Worm (Caenorhabditis elegans) whole organism, L4 larva: ENCODE results near the gene F58G11.4.

Source experiments
- D1046.2 ChIP-seq: fragments of 200-800 bp; sonication (Bioruptor generic); IDR thresholded peaks from 2 replicates; pipeline ENCODE4 v1.3.6; 2022; ENCODE audit warnings: missing genetic modification characterization, missing compliant biosample characterization
- R02D3.7 ChIP-seq: fragments of 150-350 bp; sonication (generic microtip); optimal IDR thresholded peaks from 3 replicates; lab custom pipeline; 2014; ENCODE audit warnings: missing biosample characterization, missing genetic modification characterization
- Y105C5A.15 ChIP-seq: fragments of 200-800 bp; sonication (Bioruptor generic); IDR thresholded peaks from 2 replicates; pipeline ENCODE4 v1.3.6; 2022; ENCODE audit warnings: missing genetic modification characterization, missing compliant biosample characterization
- Y48G9A.11 ChIP-seq: fragments of 200-800 bp; sonication (Bioruptor generic); IDR thresholded peaks from 2 replicates; pipeline ENCODE4 v1.3.6; 2022; ENCODE audit warnings: missing genetic modification reagents, missing genetic modification characterization, missing compliant biosample characterization
- Y5F2A.4 ChIP-seq: fragments of 200-800 bp; sonication (Bioruptor generic); optimal IDR thresholded peaks from 2 replicates; lab custom pipeline; 2018; ENCODE audit warnings: mild to moderate bottlenecking, missing genetic modification characterization, missing compliant biosample characterization
- Y75B8A.6 ChIP-seq: fragments of 200-800 bp; sonication (Bioruptor generic); IDR thresholded peaks from 2 replicates; pipeline ENCODE4 v1.3.6; 2022; ENCODE audit warnings: missing genetic modification reagents, missing genetic modification characterization, missing compliant biosample characterization
- ama-1 ChIP-seq: fragments of 150-350 bp; optimal IDR thresholded peaks from 2 replicates; lab custom pipeline; 2014; ENCODE audit warnings: inconsistent platforms, mixed read lengths
- arid-1 ChIP-seq: fragments of 200-800 bp; sonication (Bioruptor generic); conservative IDR thresholded peaks from 2 replicates; pipeline ENCODE4 v1.3.6; 2022; ENCODE audit warnings: missing genetic modification reagents, missing genetic modification characterization, missing compliant biosample characterization
- attf-4 ChIP-seq: sonication (generic microtip); optimal IDR thresholded peaks from 3 replicates; lab custom pipeline; 2017; ENCODE audit warnings: missing biosample characterization, missing genetic modification characterization
- ceh-20 ChIP-seq: fragments of 200-800 bp; sonication (Bioruptor generic); IDR thresholded peaks from 2 replicates; pipeline ENCODE4 v1.3.6; 2022; ENCODE audit warnings: missing genetic modification reagents, missing genetic modification characterization, missing compliant biosample characterization
- ceh-28 ChIP-seq: fragments of 150-350 bp; optimal IDR thresholded peaks from 2 replicates; lab custom pipeline; 2014; ENCODE audit warnings: missing biosample characterization, missing genetic modification reagents, missing genetic modification characterization
- ctbp-1 ChIP-seq: fragments of 200-800 bp; sonication (Bioruptor generic); IDR thresholded peaks from 2 replicates; pipeline ENCODE4 v1.3.6; 2022; ENCODE audit warnings: missing genetic modification reagents, missing genetic modification characterization, missing compliant biosample characterization
- daf-12 ChIP-seq: fragments of 150-350 bp; optimal IDR thresholded peaks from 2 replicates; lab custom pipeline; 2014; ENCODE audit warnings: missing biosample characterization, missing genetic modification reagents, missing genetic modification characterization
- daf-19 ChIP-seq: fragments of 200-800 bp; sonication (Bioruptor generic); conservative IDR thresholded peaks from 2 replicates; pipeline ENCODE4 v1.3.6; 2022; ENCODE audit warnings: missing genetic modification characterization, missing compliant biosample characterization
- daf-8 ChIP-seq: fragments of 200-800 bp; sonication (Bioruptor generic); IDR thresholded peaks from 2 replicates; pipeline ENCODE4 v1.3.6; 2022; ENCODE audit warnings: missing genetic modification characterization, missing compliant biosample characterization
- dmd-8 ChIP-seq: fragments of 200-800 bp; sonication (Bioruptor generic); IDR thresholded peaks from 2 replicates; pipeline ENCODE4 v1.3.6; 2022; ENCODE audit warnings: missing genetic modification characterization, missing compliant biosample characterization
- duxl-1 ChIP-seq: sonication (generic microtip); optimal IDR thresholded peaks from 2 replicates; lab custom pipeline; 2016; ENCODE audit warnings: mild to moderate bottlenecking, missing genetic modification characterization, moderate library complexity, missing compliant biosample characterization; ENCODE audit not compliant: poor library complexity
- fkh-10 ChIP-seq: fragments of 150-350 bp; optimal IDR thresholded peaks from 2 replicates; lab custom pipeline; 2014; ENCODE audit warnings: missing biosample characterization, missing genetic modification reagents, missing genetic modification characterization
- fos-1 ChIP-seq: fragments of 150-350 bp; optimal IDR thresholded peaks from 2 replicates; lab custom pipeline; 2014; ENCODE audit warnings: missing biosample characterization, missing genetic modification characterization
- hif-1 ChIP-seq, 2 experiments: sonication (generic microtip); optimal IDR thresholded peaks; 2 replicates each; lab custom pipeline; 2016 to 2017; ENCODE audit warnings: missing compliant biosample characterization in 2 of 2, missing genetic modification characterization in 2 of 2, missing genetic modification reagents in 2 of 2, missing genotype in 2 of 2, mild to moderate bottlenecking in 1 of 2
- hlh-11 ChIP-seq: fragments of 200-800 bp; sonication (Bioruptor generic); optimal IDR thresholded peaks from 2 replicates; lab custom pipeline; 2018; ENCODE audit warnings: mild to moderate bottlenecking, missing genetic modification characterization, missing compliant biosample characterization
- hlh-30 ChIP-seq: sonication (generic microtip); optimal IDR thresholded peaks from 2 replicates; lab custom pipeline; 2017; ENCODE audit warnings: antibody characterized with exemption, mild to moderate bottlenecking, missing genetic modification characterization, missing compliant biosample characterization; ENCODE audit not compliant: insufficient read depth
- lin-1 ChIP-seq: fragments of 200-800 bp; sonication (Bioruptor generic); IDR thresholded peaks from 2 replicates; pipeline ENCODE4 v1.3.6; 2022; ENCODE audit warnings: missing genetic modification reagents, missing genetic modification characterization, missing compliant biosample characterization
- lin-13 ChIP-seq: fragments of 150-350 bp; optimal IDR thresholded peaks from 2 replicates; lab custom pipeline; 2014; ENCODE audit warnings: missing biosample characterization, missing genetic modification reagents, missing genetic modification characterization
- lin-29 ChIP-seq: fragments of 200-800 bp; sonication (Bioruptor generic); IDR thresholded peaks from 2 replicates; pipeline ENCODE4 v1.3.6; 2022; ENCODE audit warnings: missing genetic modification reagents, missing genetic modification characterization, missing compliant biosample characterization
- lin-38 ChIP-seq: fragments of 200-800 bp; sonication (Bioruptor generic); IDR thresholded peaks from 2 replicates; pipeline ENCODE4 v1.3.6; 2022; ENCODE audit warnings: missing genetic modification reagents, missing genetic modification characterization, missing compliant biosample characterization
- lin-39 ChIP-seq: fragments of 150-350 bp; optimal IDR thresholded peaks from 2 replicates; lab custom pipeline; 2014; ENCODE audit warnings: missing biosample characterization, missing genetic modification reagents, missing genetic modification characterization
- lsy-2 ChIP-seq, 2 experiments: fragments of 150-350 bp in 1 of 2; sonication (generic microtip) in 1 of 2; optimal IDR thresholded peaks; 2 replicates each; lab custom pipeline; 2014 to 2017; ENCODE audit warnings: missing biosample characterization in 2 of 2, missing genetic modification characterization in 2 of 2
- madf-9 ChIP-seq: fragments of 200-800 bp; sonication (Bioruptor generic); conservative IDR thresholded peaks from 2 replicates; pipeline ENCODE4 v1.3.6; 2022; ENCODE audit warnings: missing genetic modification reagents, missing genetic modification characterization, missing compliant biosample characterization
- mdt-29 ChIP-seq: fragments of 200-800 bp; sonication (Bioruptor generic); IDR thresholded peaks from 2 replicates; pipeline ENCODE4 v1.3.6; 2022; ENCODE audit warnings: missing genetic modification reagents, missing genetic modification characterization, missing compliant biosample characterization
- mep-1 ChIP-seq: fragments of 150-350 bp; sonication (generic microtip); optimal IDR thresholded peaks from 3 replicates; lab custom pipeline; 2014; ENCODE audit warnings: missing biosample characterization, missing genetic modification characterization
- nhr-102 ChIP-seq: sonication (generic microtip); optimal IDR thresholded peaks from 2 replicates; lab custom pipeline; 2016; ENCODE audit warnings: mild to moderate bottlenecking, missing genetic modification characterization, moderate library complexity, missing compliant biosample characterization
- nhr-111 ChIP-seq: fragments of 200-800 bp; sonication (Bioruptor generic); optimal IDR thresholded peaks from 2 replicates; lab custom pipeline; 2018; ENCODE audit warnings: mild to moderate bottlenecking, missing genetic modification characterization, missing compliant biosample characterization
- nhr-25 ChIP-seq: sonication (generic microtip); optimal IDR thresholded peaks from 2 replicates; lab custom pipeline; 2017; ENCODE audit warnings: missing genetic modification characterization, mild to moderate bottlenecking, missing compliant biosample characterization, antibody characterized with exemption, moderate library complexity, borderline replicate concordance; ENCODE audit not compliant: insufficient read depth
- nhr-28 ChIP-seq: fragments of 150-350 bp; optimal IDR thresholded peaks from 2 replicates; lab custom pipeline; 2014; ENCODE audit warnings: missing biosample characterization, missing genetic modification characterization
- nhr-48 ChIP-seq: sonication (generic microtip); optimal IDR thresholded peaks from 2 replicates; lab custom pipeline; 2016; ENCODE audit warnings: mild to moderate bottlenecking, missing genetic modification characterization, missing compliant biosample characterization
- pha-4 ChIP-seq, 2 experiments: fragments of 150-350 bp in 1 of 2; fragments of 200-800 bp in 1 of 2; sonication (Bioruptor generic) in 1 of 2; IDR thresholded peaks in 1 of 2; optimal IDR thresholded peaks in 1 of 2; 2 replicates each; pipeline versions ENCODE4 v1.3.6 to Lab custom; 2014 to 2022; ENCODE audit warnings: missing genetic modification characterization in 2 of 2, missing genetic modification reagents in 2 of 2, missing biosample characterization in 1 of 2, missing compliant biosample characterization in 1 of 2
- php-3 ChIP-seq: fragments of 200-800 bp; sonication (Bioruptor generic); IDR thresholded peaks from 2 replicates; pipeline ENCODE4 v1.3.6; 2022; ENCODE audit warnings: missing genetic modification reagents, missing genetic modification characterization, missing compliant biosample characterization
- saeg-2 ChIP-seq: fragments of 200-800 bp; sonication (Bioruptor generic); IDR thresholded peaks from 2 replicates; pipeline ENCODE4 v1.3.6; 2022; ENCODE audit warnings: missing genetic modification reagents, missing genetic modification characterization, missing compliant biosample characterization
- set-16 ChIP-seq: fragments of 200-800 bp; sonication (Bioruptor generic); IDR thresholded peaks from 2 replicates; pipeline ENCODE4 v1.3.6; 2022; ENCODE audit warnings: missing genetic modification reagents, missing genetic modification characterization, missing compliant biosample characterization
- snpc-1.2 ChIP-seq: fragments of 200-800 bp; sonication (Bioruptor generic); IDR thresholded peaks from 2 replicates; pipeline ENCODE4 v1.3.6; 2022; ENCODE audit warnings: missing genetic modification reagents, missing genetic modification characterization, missing compliant biosample characterization
- spr-1 ChIP-seq: sonication (generic microtip); optimal IDR thresholded peaks from 2 replicates; lab custom pipeline; 2016; ENCODE audit warnings: mild to moderate bottlenecking, missing genetic modification characterization, missing compliant biosample characterization
- tag-97 ChIP-seq: fragments of 200-800 bp; sonication (Bioruptor generic); IDR thresholded peaks from 2 replicates; pipeline ENCODE4 v1.3.6; 2022; ENCODE audit warnings: missing genetic modification characterization, missing compliant biosample characterization
- tra-1 ChIP-seq: fragments of 200-800 bp; sonication (Bioruptor generic); IDR thresholded peaks from 2 replicates; pipeline ENCODE4 v1.3.6; 2022; ENCODE audit warnings: missing genetic modification reagents, missing genetic modification characterization, missing compliant biosample characterization
- zfp-2 ChIP-seq: sonication (generic microtip); optimal IDR thresholded peaks from 2 replicates; lab custom pipeline; 2016; ENCODE audit warnings: mild to moderate bottlenecking, missing genetic modification characterization, missing compliant biosample characterization
- zfp-3 ChIP-seq: fragments of 200-800 bp; sonication (Bioruptor generic); conservative IDR thresholded peaks from 2 replicates; pipeline ENCODE4 v1.3.6; 2022; ENCODE audit warnings: missing genetic modification reagents, missing genetic modification characterization, missing compliant biosample characterization
- zip-11 ChIP-seq: fragments of 200-800 bp; sonication (Bioruptor generic); IDR thresholded peaks from 2 replicates; pipeline ENCODE4 v1.3.6; 2022; ENCODE audit warnings: missing genetic modification characterization, missing compliant biosample characterization
- zip-2 ChIP-seq: fragments of 150-350 bp; optimal IDR thresholded peaks from 2 replicates; lab custom pipeline; 2014; ENCODE audit warnings: missing biosample characterization, missing genetic modification characterization
- ztf-7 ChIP-seq: fragments of 150-350 bp; optimal IDR thresholded peaks from 2 replicates; lab custom pipeline; 2014; ENCODE audit warnings: missing biosample characterization, missing genetic modification characterization

Gene F58G11.4

ce11 chrV:13655202-13655764, 17.1 kb upstream of the F58G11.4 start:
- TF ChIP-seq fos-1 (tag; lab: Kevin White, UChicago) (no peak), Y5F2A.4 (no peak), Y48G9A.11 (GFP tag; lab: Robert Waterston, UW) (no peak), D1046.2 (no peak), daf-12 (no peak), zip-2 (no peak), mep-1 (tag; lab: Kevin White, UChicago) (peak; percentile 80), nhr-111 (peak; percentile 4), spr-1 (tag; lab: Kevin White, UChicago) (no peak), lsy-2 (tag; optimal IDR thresholded peaks at IDR 0.05; lab: Kevin White, UChicago) (peak; percentile 51 to 77), hlh-11 (tag; lab: Kevin White, UChicago) (peak; percentile 74), ctbp-1 (GFP tag; lab: Robert Waterston, UW) (peak; percentile 46), lin-13 (no peak), R02D3.7 (tag; lab: Kevin White, UChicago) (no peak), hlh-30 (tag; lab: Kevin White, UChicago) (peak; percentile 69), daf-19 (GFP tag; lab: Robert Waterston, UW) (no peak), ama-1 (lab: Kevin White, UChicago) (no peak), lin-29 (GFP tag; lab: Robert Waterston, UW) (no peak), tra-1 (GFP tag; lab: Robert Waterston, UW) (no peak; the same call in 1 of the 2 replicates), Y75B8A.6 (GFP tag; lab: Robert Waterston, UW) (0 out of 2 replicates have a peak, but pooled peaks have one; percentile 36), fkh-10 (GFP tag; lab: Kevin White, UChicago) (peak; percentile 78), arid-1 (GFP tag; lab: Robert Waterston, UW) (no peak), Y105C5A.15 (GFP tag; lab: Robert Waterston, UW) (no peak), tag-97 (GFP tag; lab: Robert Waterston, UW) (no peak), dmd-8 (GFP tag; lab: Robert Waterston, UW) (0 out of 2 replicates have a peak, but pooled peaks have one; percentile 52), hif-1 (tag; optimal IDR thresholded peaks at IDR 0.05; lab: Kevin White, UChicago) (peak in 1 of 2 experiments; percentile 49), daf-8 (no peak), set-16 (GFP tag; lab: Robert Waterston, UW) (peak; percentile 84), ceh-20 (GFP tag; lab: Robert Waterston, UW) (no peak), mdt-29 (GFP tag; lab: Robert Waterston, UW) (no peak), nhr-28 (tag; lab: Kevin White, UChicago) (peak; percentile 32), nhr-25 (tag; lab: Kevin White, UChicago) (peak; percentile 69), zfp-2 (tag; lab: Kevin White, UChicago) (no peak), zfp-3 (GFP tag; lab: Robert Waterston, UW) (no peak; the same call in 1 of the 2 replicates), duxl-1 (tag; lab: Kevin White, UChicago) (peak; percentile 22), pha-4 (GFP tag; IDR thresholded peaks at IDR 0.05; lab: Robert Waterston, UW) (peak; percentile 72; the same call in 1 of the 2 replicates), pha-4 (tag; optimal IDR thresholded peaks at IDR 0.05; lab: Kevin White, UChicago) (peak; percentile 6), nhr-102 (tag; lab: Kevin White, UChicago) (no peak), php-3 (GFP tag; lab: Robert Waterston, UW) (no peak), lin-38 (GFP tag; lab: Robert Waterston, UW) (peak; percentile 45), ztf-7 (tag; lab: Kevin White, UChicago) (no peak), attf-4 (tag; lab: Kevin White, UChicago) (no peak), nhr-48 (tag; lab: Kevin White, UChicago) (peak; percentile 22), snpc-1.2 (GFP tag; lab: Robert Waterston, UW) (no peak; the same call in 1 of the 2 replicates), zip-11 (GFP tag; lab: Robert Waterston, UW) (no peak), madf-9 (GFP tag; lab: Robert Waterston, UW) (no peak), saeg-2 (GFP tag; lab: Robert Waterston, UW) (no peak), lin-39 (tag; lab: Kevin White, UChicago) (peak; percentile 41), ceh-28 (tag; lab: Kevin White, UChicago) (peak; percentile 49), lin-1 (no peak)
